Fruit fly (Drosophila melanogaster): ENCODE measurements around the gene Tsp86D.

- TF ChIP-seq dsf (GFP tag; optimal IDR thresholded peaks at IDR 0.05; ENCODE audit: borderline replicate concordance) (no peak), ey (GFP tag; optimal IDR thresholded peaks at IDR 0.05) (no peak), psq (GFP tag; optimal IDR thresholded peaks at IDR 0.05) (no peak), usp (GFP tag; optimal IDR thresholded peaks at IDR 0.05) (no peak), HLH106 (tag; optimal IDR thresholded peaks at IDR 0.05) (no peak), brk (GFP tag; optimal IDR thresholded peaks at IDR 0.05) (no peak), Dif (GFP tag; optimal IDR thresholded peaks at IDR 0.05; ENCODE audit: partially characterized antibody) (peak; percentile 59), h (GFP tag; optimal IDR thresholded peaks at IDR 0.05) (no peak), br (GFP tag; optimal IDR thresholded peaks at IDR 0.05) (no peak), Dfd (GFP tag; optimal IDR thresholded peaks at IDR 0.05) (no peak), GATAd (GFP tag; optimal IDR thresholded peaks at IDR 0.05) (no peak)
Measured at dm6 chr3R:10863956-10864355, 4.6 kb upstream of the Tsp86D start.
